Fruit fly (Drosophila melanogaster) whole organism, pupa: ENCODE measurements around the gene if.

ENCODE experiments used
- CG15710 ChIP-seq: fragments of 200-800 bp; sonication (Bioruptor generic); optimal IDR thresholded peaks from 2 replicates; lab custom pipeline; 2018; ENCODE audit warnings: missing biosample characterization, mild to moderate bottlenecking, missing genetic modification characterization, moderate library complexity
- CG34367 ChIP-seq: fragments of 200-800 bp; sonication (Bioruptor generic); optimal IDR thresholded peaks from 2 replicates; lab custom pipeline; 2018; ENCODE audit warnings: missing biosample characterization, mild to moderate bottlenecking, missing genetic modification characterization
- CG4496 ChIP-seq: fragments of 200-800 bp; sonication (Bioruptor generic); IDR thresholded peaks from 3 replicates; pipeline ENCODE4 v1.3.6; 2022; ENCODE audit warnings: missing biosample characterization, missing genetic modification characterization
- CG8159 ChIP-seq: fragments of 200-800 bp; sonication (Bioruptor generic); optimal IDR thresholded peaks from 3 replicates; lab custom pipeline; 2018; ENCODE audit warnings: missing biosample characterization, mild to moderate bottlenecking, missing genetic modification characterization, moderate library complexity
- CG8301 ChIP-seq: fragments of 200-800 bp; sonication (Bioruptor generic); optimal IDR thresholded peaks from 2 replicates; lab custom pipeline; 2018; ENCODE audit warnings: missing biosample characterization, mild to moderate bottlenecking, missing genetic modification characterization
- EcR ChIP-seq: fragments of 200-800 bp; sonication (Bioruptor generic); optimal IDR thresholded peaks from 3 replicates; lab custom pipeline; 2019; ENCODE audit warnings: missing biosample characterization, missing genetic modification characterization, mild to moderate bottlenecking, moderate library complexity, missing genetic modification reagents
- Pif1B ChIP-seq: fragments of 200-800 bp; sonication (Bioruptor generic); optimal IDR thresholded peaks from 3 replicates; lab custom pipeline; 2016; ENCODE audit warnings: missing biosample characterization, missing genetic modification characterization
- Snoo ChIP-seq: fragments of 200-800 bp; sonication (Bioruptor generic); optimal IDR thresholded peaks from 3 replicates; lab custom pipeline; 2017; ENCODE audit warnings: missing biosample characterization, mild to moderate bottlenecking, missing genetic modification characterization, inconsistent platforms
- fd96Ca ChIP-seq: fragments of 200-800 bp; sonication (Bioruptor generic); IDR thresholded peaks from 3 replicates; pipeline ENCODE4 v1.3.6; 2022; ENCODE audit warnings: missing biosample characterization, missing genetic modification characterization
- gl ChIP-seq: fragments of 200-800 bp; sonication (Bioruptor generic); optimal IDR thresholded peaks from 2 replicates; lab custom pipeline; 2018; ENCODE audit warnings: missing biosample characterization, mild to moderate bottlenecking, missing genetic modification characterization

dm6 chrX:16742547-16742946 lies 40.7 kb downstream of the if start, which contains the start of gene Twdlalpha:
- TF ChIP-seq CG34367 (tag; lab: Kevin White, UChicago) (no peak), CG15710 (tag; lab: Kevin White, UChicago) (no peak), Snoo (no peak), EcR (GFP tag; lab: Kevin White, UChicago) (no peak), gl (no peak), fd96Ca (GFP tag; lab: Robert Waterston, UW) (no peak), CG8301 (no peak), Pif1B (GFP tag; lab: Kevin White, UChicago) (no peak), CG4496 (GFP tag; lab: Robert Waterston, UW) (no peak), CG8159 (tag; lab: Kevin White, UChicago) (no peak)
